Worm (Caenorhabditis elegans) whole organism, L4 larva: ENCODE measurements around the gene F23F1.6.

Experiments used
- D1046.2 ChIP-seq: fragments of 200-800 bp; sonication (Bioruptor generic); IDR thresholded peaks from 2 replicates; pipeline ENCODE4 v1.3.6; 2022; ENCODE audit warnings: missing genetic modification characterization, missing compliant biosample characterization
- F10B5.3 ChIP-seq: sonication (generic microtip); optimal IDR thresholded peaks from 2 replicates; lab custom pipeline; 2016; ENCODE audit warnings: mild to moderate bottlenecking, missing genetic modification characterization, missing compliant biosample characterization
- aha-1 ChIP-seq: fragments of 150-350 bp; peaks from one replicate; lab custom pipeline; 2014; ENCODE audit warnings: missing biosample characterization, missing genetic modification characterization
- ama-1 ChIP-seq: fragments of 150-350 bp; optimal IDR thresholded peaks from 2 replicates; lab custom pipeline; 2014; ENCODE audit warnings: inconsistent platforms, mixed read lengths
- attf-4 ChIP-seq: sonication (generic microtip); optimal IDR thresholded peaks from 3 replicates; lab custom pipeline; 2017; ENCODE audit warnings: missing biosample characterization, missing genetic modification characterization
- ceh-32 ChIP-seq: sonication (generic microtip); optimal IDR thresholded peaks from 2 replicates; lab custom pipeline; 2016; ENCODE audit warnings: mild to moderate bottlenecking, missing genetic modification characterization, missing compliant biosample characterization; ENCODE audit not compliant: poor library complexity
- ces-1 ChIP-seq: fragments of 150-350 bp; sonication (generic microtip); optimal IDR thresholded peaks from 4 replicates; lab custom pipeline; 2014; ENCODE audit warnings: missing biosample characterization, missing genetic modification reagents, missing genetic modification characterization
- daf-16 ChIP-seq, 3 experiments: sonication (generic microtip); optimal IDR thresholded peaks; 2 replicates each; lab custom pipeline; 2016 to 2017; ENCODE audit warnings: missing genetic modification characterization in 3 of 3, missing genetic modification reagents in 3 of 3, mild to moderate bottlenecking in 2 of 3, missing compliant biosample characterization in 2 of 3, missing biosample characterization in 1 of 3, moderate library complexity in 1 of 3
- daf-19 ChIP-seq: fragments of 200-800 bp; sonication (Bioruptor generic); conservative IDR thresholded peaks from 2 replicates; pipeline ENCODE4 v1.3.6; 2022; ENCODE audit warnings: missing genetic modification characterization, missing compliant biosample characterization
- daf-8 ChIP-seq: fragments of 200-800 bp; sonication (Bioruptor generic); IDR thresholded peaks from 2 replicates; pipeline ENCODE4 v1.3.6; 2022; ENCODE audit warnings: missing genetic modification characterization, missing compliant biosample characterization
- dmd-6 ChIP-seq: fragments of 200-800 bp; sonication (Bioruptor generic); IDR thresholded peaks from 2 replicates; pipeline ENCODE4 v1.3.6; 2022; ENCODE audit warnings: missing genetic modification reagents, missing genetic modification characterization, missing compliant biosample characterization
- dmd-9 ChIP-seq: fragments of 200-800 bp; sonication (Bioruptor generic); IDR thresholded peaks from 2 replicates; pipeline ENCODE4 v1.3.6; 2022; ENCODE audit warnings: missing genetic modification reagents, missing genetic modification characterization, missing compliant biosample characterization
- dve-1 ChIP-seq: sonication (generic microtip); optimal IDR thresholded peaks from 2 replicates; lab custom pipeline; 2017; ENCODE audit warnings: antibody characterized with exemption, mild to moderate bottlenecking, missing genetic modification characterization, missing compliant biosample characterization; ENCODE audit not compliant: insufficient read depth
- egl-27 ChIP-seq: sonication (generic microtip); optimal IDR thresholded peaks from 3 replicates; lab custom pipeline; 2017; ENCODE audit warnings: missing biosample characterization, missing genetic modification reagents, missing genetic modification characterization
- fkh-10 ChIP-seq: fragments of 150-350 bp; optimal IDR thresholded peaks from 2 replicates; lab custom pipeline; 2014; ENCODE audit warnings: missing biosample characterization, missing genetic modification reagents, missing genetic modification characterization
- fos-1 ChIP-seq: fragments of 150-350 bp; optimal IDR thresholded peaks from 2 replicates; lab custom pipeline; 2014; ENCODE audit warnings: missing biosample characterization, missing genetic modification characterization
- hlh-30 ChIP-seq: sonication (generic microtip); optimal IDR thresholded peaks from 2 replicates; lab custom pipeline; 2017; ENCODE audit warnings: antibody characterized with exemption, mild to moderate bottlenecking, missing genetic modification characterization, missing compliant biosample characterization; ENCODE audit not compliant: insufficient read depth
- hmg-1.1 ChIP-seq: fragments of 200-800 bp; sonication (Bioruptor generic); IDR thresholded peaks from 2 replicates; pipeline ENCODE4 v1.3.6; 2022; ENCODE audit warnings: missing genetic modification reagents, missing genetic modification characterization, missing compliant biosample characterization
- jun-1 ChIP-seq: fragments of 150-350 bp; optimal IDR thresholded peaks from 2 replicates; lab custom pipeline; 2014; ENCODE audit warnings: missing biosample characterization, missing genetic modification reagents, missing genetic modification characterization
- lin-1 ChIP-seq: fragments of 200-800 bp; sonication (Bioruptor generic); IDR thresholded peaks from 2 replicates; pipeline ENCODE4 v1.3.6; 2022; ENCODE audit warnings: missing genetic modification reagents, missing genetic modification characterization, missing compliant biosample characterization
- lin-15B ChIP-seq: fragments of 150-350 bp; sonication (generic microtip); optimal IDR thresholded peaks from 3 replicates; lab custom pipeline; 2014; ENCODE audit warnings: missing biosample characterization, missing genetic modification characterization
- madf-9 ChIP-seq: fragments of 200-800 bp; sonication (Bioruptor generic); conservative IDR thresholded peaks from 2 replicates; pipeline ENCODE4 v1.3.6; 2022; ENCODE audit warnings: missing genetic modification reagents, missing genetic modification characterization, missing compliant biosample characterization
- mdt-29 ChIP-seq: fragments of 200-800 bp; sonication (Bioruptor generic); IDR thresholded peaks from 2 replicates; pipeline ENCODE4 v1.3.6; 2022; ENCODE audit warnings: missing genetic modification reagents, missing genetic modification characterization, missing compliant biosample characterization
- mxl-3 ChIP-seq: fragments of 200-800 bp; sonication (Bioruptor generic); optimal IDR thresholded peaks from 2 replicates; lab custom pipeline; 2018; ENCODE audit warnings: mild to moderate bottlenecking, missing genetic modification characterization, missing compliant biosample characterization
- nhr-10 ChIP-seq: fragments of 150-350 bp; optimal IDR thresholded peaks from 2 replicates; lab custom pipeline; 2014; ENCODE audit warnings: missing biosample characterization, missing genetic modification characterization
- nhr-11 ChIP-seq: fragments of 150-350 bp; optimal IDR thresholded peaks from 2 replicates; lab custom pipeline; 2014; ENCODE audit warnings: missing biosample characterization, missing genetic modification characterization
- nhr-111 ChIP-seq: fragments of 200-800 bp; sonication (Bioruptor generic); optimal IDR thresholded peaks from 2 replicates; lab custom pipeline; 2018; ENCODE audit warnings: mild to moderate bottlenecking, missing genetic modification characterization, missing compliant biosample characterization
- nhr-25 ChIP-seq: sonication (generic microtip); optimal IDR thresholded peaks from 2 replicates; lab custom pipeline; 2017; ENCODE audit warnings: missing genetic modification characterization, mild to moderate bottlenecking, missing compliant biosample characterization, antibody characterized with exemption, moderate library complexity, borderline replicate concordance; ENCODE audit not compliant: insufficient read depth
- nhr-42 ChIP-seq: fragments of 200-800 bp; sonication (Bioruptor generic); IDR thresholded peaks from 2 replicates; pipeline ENCODE4 v1.3.6; 2022; ENCODE audit warnings: missing genetic modification characterization, missing compliant biosample characterization
- nhr-48 ChIP-seq: sonication (generic microtip); optimal IDR thresholded peaks from 2 replicates; lab custom pipeline; 2016; ENCODE audit warnings: mild to moderate bottlenecking, missing genetic modification characterization, missing compliant biosample characterization
- nhr-77 ChIP-seq: fragments of 150-350 bp; optimal IDR thresholded peaks from 2 replicates; lab custom pipeline; 2014; ENCODE audit warnings: missing biosample characterization, missing genetic modification characterization
- pha-4 ChIP-seq, 2 experiments: fragments of 150-350 bp in 1 of 2; fragments of 200-800 bp in 1 of 2; sonication (Bioruptor generic) in 1 of 2; IDR thresholded peaks in 1 of 2; optimal IDR thresholded peaks in 1 of 2; 2 replicates each; pipeline versions ENCODE4 v1.3.6 to Lab custom; 2014 to 2022; ENCODE audit warnings: missing genetic modification characterization in 2 of 2, missing genetic modification reagents in 2 of 2, missing biosample characterization in 1 of 2, missing compliant biosample characterization in 1 of 2
- pqm-1 ChIP-seq: sonication (generic microtip); optimal IDR thresholded peaks from 2 replicates; lab custom pipeline; 2017; ENCODE audit warnings: missing biosample characterization, missing genetic modification characterization
- set-16 ChIP-seq: fragments of 200-800 bp; sonication (Bioruptor generic); IDR thresholded peaks from 2 replicates; pipeline ENCODE4 v1.3.6; 2022; ENCODE audit warnings: missing genetic modification reagents, missing genetic modification characterization, missing compliant biosample characterization
- spr-1 ChIP-seq: sonication (generic microtip); optimal IDR thresholded peaks from 2 replicates; lab custom pipeline; 2016; ENCODE audit warnings: mild to moderate bottlenecking, missing genetic modification characterization, missing compliant biosample characterization
- spr-3 ChIP-seq: fragments of 200-800 bp; sonication (Bioruptor generic); optimal IDR thresholded peaks from 2 replicates; lab custom pipeline; 2018; ENCODE audit warnings: mild to moderate bottlenecking, missing genetic modification characterization, missing compliant biosample characterization
- unc-39 ChIP-seq: sonication (generic microtip); optimal IDR thresholded peaks from 2 replicates; lab custom pipeline; 2017; ENCODE audit warnings: missing biosample characterization, missing genetic modification characterization
- unc-62 ChIP-seq, 3 experiments: fragments of 150-350 bp in 1 of 3; sonication (generic microtip); optimal IDR thresholded peaks in 2 of 3; peaks in 1 of 3; 1 replicate in 1 of 3; 2 replicates in 2 of 3; lab custom pipeline; 2014 to 2017; ENCODE audit warnings: missing biosample characterization in 3 of 3, missing genetic modification characterization in 3 of 3, missing genetic modification reagents in 3 of 3, missing genotype in 1 of 3

F23F1.6 gene

DNA sequence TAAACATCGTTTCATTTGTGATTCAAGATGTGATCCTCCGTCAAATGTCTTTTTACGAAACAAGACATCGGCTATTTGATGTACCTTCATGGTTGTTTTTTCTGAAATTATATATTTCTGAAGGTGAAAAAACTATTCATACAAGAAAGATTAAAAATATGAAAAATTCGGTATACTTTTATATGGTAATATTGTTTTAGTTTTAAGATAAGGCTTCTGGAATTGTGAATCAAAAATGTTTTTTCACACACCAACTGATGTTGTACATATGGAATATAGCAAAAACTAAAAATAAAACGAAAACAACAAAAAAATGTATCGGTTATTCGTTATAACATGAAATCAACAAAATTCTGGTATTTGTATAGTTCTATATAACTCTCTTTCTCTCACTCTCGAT, at the start of gene F23F1.6:
TSS of gene F23F1.6 (minus strand) at position 101 of the 400 bp plus-strand sequence.
- TF ChIP-seq jun-1 (no peak), nhr-77 (tag; lab: Kevin White, UChicago) (no peak), egl-27 (tag; lab: Kevin White, UChicago) (no peak), daf-8 (no peak), fos-1 (tag; lab: Kevin White, UChicago) (no peak)
- TF ChIP-seq, all 104 proteins: peak for 0

DNA sequence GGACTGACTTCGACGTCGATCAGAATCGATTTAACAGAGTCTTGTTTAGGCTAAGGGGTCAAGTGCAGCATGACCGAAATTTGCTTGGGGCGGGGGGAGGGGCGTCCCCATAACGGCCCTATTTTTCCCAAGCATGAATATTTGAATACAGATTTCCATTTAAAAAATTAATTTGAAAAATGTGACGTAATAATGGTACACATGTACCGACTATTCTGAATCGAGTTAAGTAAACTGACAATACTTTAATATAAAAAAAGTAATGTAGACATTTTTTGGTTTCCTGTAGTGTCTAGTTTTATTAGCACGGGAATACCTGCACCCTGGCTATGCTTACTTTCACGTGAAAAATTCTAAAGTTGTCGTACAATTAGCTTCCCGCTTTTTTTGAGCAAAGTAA, 49.7 kb upstream of the F23F1.6 start:
- TF ChIP-seq dmd-9 (GFP tag; lab: Robert Waterston, UW) = no peak
- no peak for TF ChIP-seq F10B5.3 (tag; lab: Kevin White, UChicago)
- no peak for TF ChIP-seq madf-9
- no peak for TF ChIP-seq hlh-30 (tag; lab: Kevin White, UChicago)
- TF ChIP-seq daf-16 (GFP tag; optimal IDR thresholded peaks at IDR 0.05; lab: Kevin White, UChicago) = no peak
- no peak for TF ChIP-seq daf-16 (tag; optimal IDR thresholded peaks at IDR 0.05; lab: Kevin White, UChicago)
- no peak for TF ChIP-seq spr-1 (tag; lab: Kevin White, UChicago)
- no peak for TF ChIP-seq mdt-29 (GFP tag; lab: Robert Waterston, UW)
- no peak for TF ChIP-seq unc-39 (tag; lab: Kevin White, UChicago)
- no peak for TF ChIP-seq nhr-111 (GFP tag; lab: Kevin White, UChicago)

DNA sequence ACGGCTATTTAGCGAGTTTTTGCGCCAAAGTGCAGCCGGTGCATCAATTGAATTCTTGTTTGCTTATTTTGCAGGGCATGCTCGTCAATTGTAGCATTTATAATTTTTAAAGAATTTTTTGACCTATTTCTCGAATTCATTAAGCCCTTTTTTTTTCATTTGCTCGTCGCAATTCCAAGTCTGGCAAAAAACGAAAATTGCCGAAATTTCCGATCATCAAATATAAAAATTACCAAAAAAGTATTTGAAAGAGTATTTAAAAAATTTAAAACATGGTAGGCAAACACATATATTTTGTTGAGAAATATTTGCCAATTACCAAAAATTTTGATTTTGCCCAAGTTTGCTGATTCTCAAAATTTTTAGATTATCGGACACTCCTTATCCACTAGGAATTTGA, 47.0 kb upstream of the F23F1.6 start, which contains the start of gene C50D2.6:
TSS of gene C50D2.6 (plus strand) at position 301 of the 400 bp plus-strand sequence.
- peak in 1 of 2 experiments; percentile 13 for TF ChIP-seq unc-62 (GFP tag; optimal IDR thresholded peaks at IDR 0.05 in 1 of 2; lab: Kevin White, UChicago)
- no peak for TF ChIP-seq unc-62 (tag; optimal IDR thresholded peaks at IDR 0.05; lab: Kevin White, UChicago)
- TF ChIP-seq pha-4 (GFP tag; IDR thresholded peaks at IDR 0.05; lab: Robert Waterston, UW) = no peak
- TF ChIP-seq pha-4 (tag; optimal IDR thresholded peaks at IDR 0.05; lab: Kevin White, UChicago) = no peak

DNA sequence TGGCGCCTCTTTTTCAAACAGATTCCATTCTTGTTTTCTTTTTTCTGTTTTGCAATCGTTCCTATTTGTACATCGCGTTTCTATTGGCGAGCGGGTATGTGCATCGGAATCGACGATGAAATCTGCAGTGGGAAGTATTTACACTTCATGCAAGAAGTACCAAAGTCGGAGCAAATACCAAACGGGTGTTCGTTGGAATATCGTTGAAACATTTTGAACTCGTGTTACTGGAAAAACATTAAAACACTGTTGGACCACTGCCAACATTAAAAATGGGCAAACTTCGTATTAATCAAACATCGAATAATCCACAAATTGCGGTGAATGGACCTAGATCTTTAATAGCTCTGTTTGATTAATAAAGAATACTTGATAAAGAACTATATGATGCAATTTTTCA, 42.1 kb upstream of the F23F1.6 start, which contains the start of gene C23H3.9:
TSS of gene C23H3.9 (minus strand) at position 101 of the 400 bp plus-strand sequence.
- TF ChIP-seq D1046.2 (GFP tag; lab: Robert Waterston, UW) (no peak), nhr-10 (no peak), ceh-32 (no peak), dmd-9 (GFP tag; lab: Robert Waterston, UW) (no peak), nhr-42 (GFP tag; lab: Robert Waterston, UW) (no peak), attf-4 (no peak), mxl-3 (no peak), set-16 (GFP tag; lab: Robert Waterston, UW) (no peak), nhr-25 (no peak), ces-1 (GFP tag; lab: Kevin White, UChicago) (no peak), hmg-1.1 (GFP tag; lab: Robert Waterston, UW) (no peak), aha-1 (tag; lab: Kevin White, UChicago) (no peak), daf-19 (GFP tag; lab: Robert Waterston, UW) (no peak), pha-4 (GFP tag; IDR thresholded peaks at IDR 0.05; lab: Robert Waterston, UW) (no peak), pha-4 (tag; optimal IDR thresholded peaks at IDR 0.05; lab: Kevin White, UChicago) (no peak), ama-1 (lab: Kevin White, UChicago) (no peak), fkh-10 (GFP tag; lab: Kevin White, UChicago) (no peak), lin-1 (no peak), nhr-11 (tag; lab: Kevin White, UChicago) (no peak)
- TF ChIP-seq, all 104 proteins: peak for 0

DNA sequence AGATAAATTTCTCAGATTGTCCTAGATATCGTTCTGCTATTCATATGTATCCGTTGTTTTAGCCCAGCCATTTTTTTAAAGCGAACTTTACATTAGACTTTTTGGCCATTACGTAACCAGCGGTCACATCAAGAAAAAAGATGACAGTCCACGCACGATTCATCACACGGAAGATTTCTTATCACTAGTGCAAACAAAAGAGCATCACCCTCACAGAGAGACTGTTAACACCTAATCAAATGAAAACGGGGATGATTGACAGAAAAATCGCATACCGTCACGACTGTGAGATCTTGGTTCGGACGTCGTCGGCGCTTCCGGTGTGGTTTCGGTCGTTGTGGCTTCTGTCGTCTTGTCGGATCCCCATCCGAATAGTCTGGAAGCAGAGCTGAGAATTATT, 39.5 kb upstream of the F23F1.6 start:
- peak; percentile 64 for TF ChIP-seq pqm-1 (tag; lab: Kevin White, UChicago)
- TF ChIP-seq spr-3 = no peak
- TF ChIP-seq lin-15B (tag; lab: Kevin White, UChicago) = no peak
- TF ChIP-seq nhr-48 (tag; lab: Kevin White, UChicago) = no peak
- peak; percentile 23 for TF ChIP-seq hlh-30 (tag; lab: Kevin White, UChicago)
- peak; percentile 66 for TF ChIP-seq dmd-6 (GFP tag; lab: Robert Waterston, UW)
- TF ChIP-seq dve-1 (tag; lab: Kevin White, UChicago) = peak; percentile 32
- TF ChIP-seq, all 104 proteins: peak for 4
